Worm (Caenorhabditis elegans): Measurements from ENCODE around the gene acer-1.
A peak's percentile ranks its signal among the peaks of the same experiment; 100 is the strongest.

acer-1 gene

ce11 chrII:6842651-6843118 lies 47.5 kb downstream of the acer-1 start (continued):
- TF ChIP-seq unc-62 (GFP tag; optimal IDR thresholded peaks at IDR 0.05 in 1 of 2) = peak in 1 of 2 experiments; percentile 99
- no peak for TF ChIP-seq unc-62 (tag; optimal IDR thresholded peaks at IDR 0.05)
- peak; percentile 75; the same call in 1 of the 2 replicates for TF ChIP-seq arid-1 (GFP tag; conservative IDR thresholded peaks at IDR 0.05)
- no peak for TF ChIP-seq ZK546.5 (tag; optimal IDR thresholded peaks at IDR 0.05)
- no peak for TF ChIP-seq skn-1 (tag; optimal IDR thresholded peaks at IDR 0.05)
- TF ChIP-seq saeg-2 (GFP tag; IDR thresholded peaks at IDR 0.05) = peak; percentile 62; the same call in 1 of the 2 replicates
- peak; percentile 94 for TF ChIP-seq mxl-3 (GFP tag; optimal IDR thresholded peaks at IDR 0.05)

ce11 chrII:6842009-6842408 lies 48.2 kb downstream of the acer-1 start:
- no peak for TF ChIP-seq nhr-77 (tag; optimal IDR thresholded peaks at IDR 0.05)
- peak; percentile 80 for TF ChIP-seq lin-38 (GFP tag; IDR thresholded peaks at IDR 0.05)
- peak; percentile 43 for TF ChIP-seq mes-2 (tag; optimal IDR thresholded peaks at IDR 0.05; ENCODE audit: poor library complexity, severe bottlenecking)

ce11 chrII:6841102-6841501 lies 49.1 kb downstream of the acer-1 start:
- TF ChIP-seq lin-39 (tag; optimal IDR thresholded peaks at IDR 0.05) = no peak
- no peak for TF ChIP-seq daf-12 (tag; optimal IDR thresholded peaks at IDR 0.05)
- no peak for TF ChIP-seq lin-13 (GFP tag; optimal IDR thresholded peaks at IDR 0.05)
- no peak for TF ChIP-seq nhr-76 (tag; optimal IDR thresholded peaks at IDR 0.05)
- no peak for TF ChIP-seq hif-1 (tag; optimal IDR thresholded peaks at IDR 0.05)
- peak; percentile 68 for TF ChIP-seq nhr-28 (tag; optimal IDR thresholded peaks at IDR 0.05)
- TF ChIP-seq nhr-11 (tag; optimal IDR thresholded peaks at IDR 0.05) = no peak
- no peak for TF ChIP-seq Y5F2A.4 (GFP tag; optimal IDR thresholded peaks at IDR 0.05)
- TF ChIP-seq aha-1 (tag) = peak; percentile 31
- TF ChIP-seq mxl-3 (GFP tag; optimal IDR thresholded peaks at IDR 0.05) = no peak
- no peak for TF ChIP-seq pha-4 (GFP tag; IDR thresholded peaks at IDR 0.05)
- TF ChIP-seq pha-4 (tag; optimal IDR thresholded peaks at IDR 0.05) = no peak
- no peak for TF ChIP-seq hlh-30 (tag; optimal IDR thresholded peaks at IDR 0.05; ENCODE audit: insufficient read depth)
- no peak for TF ChIP-seq lin-38 (GFP tag; IDR thresholded peaks at IDR 0.05)
- no peak for TF ChIP-seq cey-2 (tag; optimal IDR thresholded peaks at IDR 0.05; ENCODE audit: borderline replicate concordance, insufficient read depth)
- no peak for TF ChIP-seq daf-16 (GFP tag; optimal IDR thresholded peaks at IDR 0.05)
- peak; percentile 20 for TF ChIP-seq daf-16 (tag; optimal IDR thresholded peaks at IDR 0.05)
- no peak for TF ChIP-seq lsy-2 (tag; optimal IDR thresholded peaks at IDR 0.05)
- peak; percentile 38 for TF ChIP-seq dmd-6 (GFP tag; IDR thresholded peaks at IDR 0.05)
- no peak for TF ChIP-seq fkh-10 (GFP tag; optimal IDR thresholded peaks at IDR 0.05)
- TF ChIP-seq ceh-62 (tag; optimal IDR thresholded peaks at IDR 0.05) = no peak
- peak in 1 of 2 experiments; percentile 92 for TF ChIP-seq unc-62 (GFP tag; optimal IDR thresholded peaks at IDR 0.05 in 1 of 2)
- no peak for TF ChIP-seq unc-62 (tag; optimal IDR thresholded peaks at IDR 0.05)
- TF ChIP-seq mes-2 (tag; optimal IDR thresholded peaks at IDR 0.05; ENCODE audit: poor library complexity, severe bottlenecking) = no peak
- peak in 1 of 2 experiments; percentile 56 for TF ChIP-seq mdl-1 (tag; optimal IDR thresholded peaks at IDR 0.05)
- no peak for TF ChIP-seq dve-1 (tag; optimal IDR thresholded peaks at IDR 0.05; ENCODE audit: insufficient read depth)
- TF ChIP-seq madf-5 (GFP tag; IDR thresholded peaks at IDR 0.05) = no peak
- no peak for TF ChIP-seq saeg-2 (GFP tag; IDR thresholded peaks at IDR 0.05)
- no peak for TF ChIP-seq unc-130 (GFP tag; optimal IDR thresholded peaks at IDR 0.05)
- TF ChIP-seq hlh-11 (tag; optimal IDR thresholded peaks at IDR 0.05) = peak; percentile 48
- no peak for TF ChIP-seq ceh-44 (GFP tag; IDR thresholded peaks at IDR 0.05)

ce11 chrII:6840663-6841062 lies 49.5 kb downstream of the acer-1 start:
- TF ChIP-seq daf-16 (GFP tag; optimal IDR thresholded peaks at IDR 0.05) (no peak), daf-16 (tag; optimal IDR thresholded peaks at IDR 0.05) (no peak), unc-62 (GFP tag; optimal IDR thresholded peaks at IDR 0.05 in 1 of 2) (peak in 1 of 2 experiments; percentile 93), unc-62 (tag; optimal IDR thresholded peaks at IDR 0.05) (no peak), pha-4 (GFP tag; IDR thresholded peaks at IDR 0.05) (no peak), pha-4 (tag; optimal IDR thresholded peaks at IDR 0.05) (peak; percentile 13), ceh-82 (tag; optimal IDR thresholded peaks at IDR 0.05) (no peak)

All from whole organism, L4 larva.